Fruit fly (Drosophila melanogaster) whole organism, wandering third instar larva: ENCODE data around the gene CG5592.

ENCODE experiments used
- OdsH ChIP-seq: fragments of 200-800 bp; sonication (Bioruptor generic); optimal IDR thresholded peaks from 2 replicates; lab custom pipeline; 2016; ENCODE audit warnings: missing biosample characterization, mild to moderate bottlenecking, missing genetic modification characterization
- psq ChIP-seq: fragments of 200-800 bp; sonication (Bioruptor generic); optimal IDR thresholded peaks from 3 replicates; lab custom pipeline; 2017; ENCODE audit warnings: missing biosample characterization, mild to moderate bottlenecking, missing genetic modification characterization, moderate library complexity

The CG5592 gene

DNA sequence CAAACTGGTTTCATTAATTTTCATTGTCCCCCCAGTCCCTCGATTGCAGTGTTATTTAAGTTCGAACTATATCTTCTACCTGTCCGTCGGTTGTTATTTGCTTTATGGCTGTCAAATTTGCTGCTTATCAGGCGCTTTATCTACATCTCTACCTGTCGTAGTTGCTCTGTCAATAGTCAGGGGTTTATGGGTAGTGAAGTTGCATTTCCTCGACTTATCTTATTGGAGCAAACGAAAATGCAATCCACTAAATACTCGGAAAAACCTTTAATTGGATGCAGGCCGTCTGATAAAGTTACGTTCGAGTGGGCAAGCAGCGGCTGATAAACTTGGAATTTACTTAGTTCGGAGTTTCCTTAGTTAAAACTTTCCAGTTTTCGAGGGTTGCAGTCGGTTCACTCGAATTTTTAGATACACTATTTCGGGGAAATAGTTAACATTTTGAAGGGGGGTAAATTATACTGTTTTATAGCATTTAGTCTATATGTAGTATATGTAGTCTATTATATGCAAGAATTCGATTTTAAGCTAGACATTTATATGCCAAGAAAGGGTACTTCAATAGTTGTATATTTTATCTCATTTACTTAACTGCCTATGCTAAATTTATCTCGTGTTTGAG, 49.8 kb downstream of the CG5592 start:
- TF ChIP-seq OdsH (GFP tag; lab: Kevin White, UChicago) = no peak
- TF ChIP-seq psq (GFP tag; lab: Kevin White, UChicago) = no peak
